Worm (Caenorhabditis elegans): ENCODE measurements around the gene sptl-3.

The sptl-3 gene

ce11 chrV:13892457-13893375 is at the start of gene sptl-3:
sptl-3 (plus strand) TSS chrV:13893325.
- no peak for TF ChIP-seq tbx-37 (GFP tag; conservative IDR thresholded peaks at IDR 0.05)
- TF ChIP-seq hmbx-1 (tag; optimal IDR thresholded peaks at IDR 0.05) = no peak
- TF ChIP-seq F13C5.2 (tag; optimal IDR thresholded peaks at IDR 0.05) = no peak
- no peak for TF ChIP-seq flt-1 (GFP tag; IDR thresholded peaks at IDR 0.05)
- TF ChIP-seq ama-1 (optimal IDR thresholded peaks at IDR 0.05) = no peak
- TF ChIP-seq hnd-1 (tag; optimal IDR thresholded peaks at IDR 0.05) = no peak
- no peak for TF ChIP-seq scrt-1 (GFP tag; IDR thresholded peaks at IDR 0.05)
- TF ChIP-seq B0310.2 (tag; optimal IDR thresholded peaks at IDR 0.05) = no peak
- TF ChIP-seq pes-1 (GFP tag; IDR thresholded peaks at IDR 0.05) = no peak
- TF ChIP-seq tbx-11 (GFP tag; IDR thresholded peaks at IDR 0.05) = no peak
- no peak for TF ChIP-seq ceh-13 (GFP tag; optimal IDR thresholded peaks at IDR 0.05)
- TF ChIP-seq ceh-36 (tag; optimal IDR thresholded peaks at IDR 0.05) = no peak
- TF ChIP-seq ets-7 (tag; optimal IDR thresholded peaks at IDR 0.05) = no peak
- TF ChIP-seq tra-4 (tag; optimal IDR thresholded peaks at IDR 0.05) = no peak

ce11 chrV:13845136-13845535 is 48.0 kb upstream of the sptl-3 start, which contains the start of gene srx-131:
srx-131 (plus strand) TSS chrV:13845436.
- TF ChIP-seq hmbx-1 (tag; optimal IDR thresholded peaks at IDR 0.05) (no peak), scrt-1 (GFP tag; IDR thresholded peaks at IDR 0.05) (no peak), tbx-11 (GFP tag; IDR thresholded peaks at IDR 0.05) (no peak), tra-4 (tag; optimal IDR thresholded peaks at IDR 0.05) (no peak), ceh-13 (GFP tag; optimal IDR thresholded peaks at IDR 0.05) (no peak), pes-1 (GFP tag; IDR thresholded peaks at IDR 0.05) (no peak), tbx-37 (GFP tag; conservative IDR thresholded peaks at IDR 0.05) (no peak), ama-1 (optimal IDR thresholded peaks at IDR 0.05) (no peak), aly-1 (tag; optimal IDR thresholded peaks at IDR 0.05) (no peak), B0310.2 (tag; optimal IDR thresholded peaks at IDR 0.05) (no peak), sea-1 (GFP tag; conservative IDR thresholded peaks at IDR 0.05) (no peak), F13C5.2 (tag; optimal IDR thresholded peaks at IDR 0.05) (no peak), flt-1 (GFP tag; IDR thresholded peaks at IDR 0.05) (no peak), hmg-4 (GFP tag; optimal IDR thresholded peaks at IDR 0.05) (no peak), ets-7 (tag; optimal IDR thresholded peaks at IDR 0.05) (no peak), ceh-36 (tag; optimal IDR thresholded peaks at IDR 0.05) (no peak), hnd-1 (tag; optimal IDR thresholded peaks at IDR 0.05) (no peak)

ce11 chrV:13848379-13848778 is 44.7 kb upstream of the sptl-3 start, which contains the start of gene srx-133:
srx-133 (plus strand) TSS chrV:13848679.
- TF ChIP-seq tbx-37 (GFP tag; conservative IDR thresholded peaks at IDR 0.05) (no peak), ets-7 (tag; optimal IDR thresholded peaks at IDR 0.05) (no peak), sea-1 (GFP tag; conservative IDR thresholded peaks at IDR 0.05) (no peak), pes-1 (GFP tag; IDR thresholded peaks at IDR 0.05) (no peak), ceh-13 (GFP tag; optimal IDR thresholded peaks at IDR 0.05) (no peak), aly-1 (tag; optimal IDR thresholded peaks at IDR 0.05) (no peak), scrt-1 (GFP tag; IDR thresholded peaks at IDR 0.05) (no peak), tra-4 (tag; optimal IDR thresholded peaks at IDR 0.05) (no peak), hmg-4 (GFP tag; optimal IDR thresholded peaks at IDR 0.05) (no peak), F13C5.2 (tag; optimal IDR thresholded peaks at IDR 0.05) (no peak), flt-1 (GFP tag; IDR thresholded peaks at IDR 0.05) (no peak), hnd-1 (tag; optimal IDR thresholded peaks at IDR 0.05) (no peak), hmbx-1 (tag; optimal IDR thresholded peaks at IDR 0.05) (no peak), B0310.2 (tag; optimal IDR thresholded peaks at IDR 0.05) (no peak), ceh-36 (tag; optimal IDR thresholded peaks at IDR 0.05) (no peak), ama-1 (optimal IDR thresholded peaks at IDR 0.05) (no peak), tbx-11 (GFP tag; IDR thresholded peaks at IDR 0.05) (no peak)

- no peak for TF ChIP-seq ceh-13 (GFP tag; optimal IDR thresholded peaks at IDR 0.05)
- TF ChIP-seq tra-4 (tag; optimal IDR thresholded peaks at IDR 0.05) = no peak
- TF ChIP-seq ets-7 (tag; optimal IDR thresholded peaks at IDR 0.05) = no peak
- TF ChIP-seq hmg-4 (GFP tag; optimal IDR thresholded peaks at IDR 0.05) = no peak
- no peak for TF ChIP-seq hnd-1 (tag; optimal IDR thresholded peaks at IDR 0.05)
- TF ChIP-seq ceh-36 (tag; optimal IDR thresholded peaks at IDR 0.05) = no peak
- TF ChIP-seq flt-1 (GFP tag; IDR thresholded peaks at IDR 0.05) = no peak
- no peak for TF ChIP-seq hmbx-1 (tag; optimal IDR thresholded peaks at IDR 0.05)
These were observed 43.0 kb upstream of the sptl-3 start, which contains the start of gene hpx-2 for ce11 chrV:13850170-13850569. hpx-2 (plus strand) TSS chrV:13850470.

ce11 chrV:13854306-13854705 is 38.8 kb upstream of the sptl-3 start, which contains the start of gene ttr-21:
ttr-21 (minus strand) TSS chrV:13854405.
- TF ChIP-seq hnd-1 (tag; optimal IDR thresholded peaks at IDR 0.05) (no peak), ama-1 (optimal IDR thresholded peaks at IDR 0.05) (no peak), ceh-13 (GFP tag; optimal IDR thresholded peaks at IDR 0.05) (no peak), B0310.2 (tag; optimal IDR thresholded peaks at IDR 0.05) (no peak), scrt-1 (GFP tag; IDR thresholded peaks at IDR 0.05) (no peak), aly-1 (tag; optimal IDR thresholded peaks at IDR 0.05) (no peak), pes-1 (GFP tag; IDR thresholded peaks at IDR 0.05) (no peak), flt-1 (GFP tag; IDR thresholded peaks at IDR 0.05) (no peak), hmbx-1 (tag; optimal IDR thresholded peaks at IDR 0.05) (no peak), ets-7 (tag; optimal IDR thresholded peaks at IDR 0.05) (no peak), tbx-37 (GFP tag; conservative IDR thresholded peaks at IDR 0.05) (no peak), hmg-4 (GFP tag; optimal IDR thresholded peaks at IDR 0.05) (no peak), tbx-11 (GFP tag; IDR thresholded peaks at IDR 0.05) (no peak), ceh-36 (tag; optimal IDR thresholded peaks at IDR 0.05) (no peak), F13C5.2 (tag; optimal IDR thresholded peaks at IDR 0.05) (no peak)

- TF ChIP-seq pes-1 (GFP tag; IDR thresholded peaks at IDR 0.05) (no peak), hmg-4 (GFP tag; optimal IDR thresholded peaks at IDR 0.05) (no peak), sea-1 (GFP tag; conservative IDR thresholded peaks at IDR 0.05) (no peak), hnd-1 (tag; optimal IDR thresholded peaks at IDR 0.05) (no peak), ets-7 (tag; optimal IDR thresholded peaks at IDR 0.05) (no peak), scrt-1 (GFP tag; IDR thresholded peaks at IDR 0.05) (no peak), aly-1 (tag; optimal IDR thresholded peaks at IDR 0.05) (no peak), tbx-11 (GFP tag; IDR thresholded peaks at IDR 0.05) (no peak)
These were observed 36.7 kb upstream of the sptl-3 start, which contains the start of gene srx-134 for ce11 chrV:13856376-13856775. srx-134 (minus strand) TSS chrV:13856476.

All from whole organism, early embryonic.